Worm (Caenorhabditis elegans) whole organism, mixed stage, embryonic: ENCODE measurements around the gene oac-40.

ENCODE experiments used
- bed-3 ChIP-seq: fragments of 200-800 bp; sonication (Bioruptor generic); optimal IDR thresholded peaks from 3 replicates; lab custom pipeline; 2018; ENCODE audit warnings: mild to moderate bottlenecking, missing genetic modification characterization, moderate library complexity, missing compliant biosample characterization
- lsy-2 ChIP-seq: fragments of 150-350 bp; optimal IDR thresholded peaks from 2 replicates; lab custom pipeline; 2014; ENCODE audit warnings: missing biosample characterization, missing genetic modification characterization
- nhr-76 ChIP-seq: sonication (generic microtip); optimal IDR thresholded peaks from 2 replicates; lab custom pipeline; 2017; ENCODE audit warnings: missing biosample characterization, missing genetic modification characterization
- snpc-4 ChIP-seq: fragments of 150-350 bp; optimal IDR thresholded peaks from 2 replicates; lab custom pipeline; 2014; ENCODE audit warnings: missing biosample characterization, missing genetic modification characterization
- sptf-1 ChIP-seq: sonication (generic microtip); optimal IDR thresholded peaks from 2 replicates; lab custom pipeline; 2017; ENCODE audit warnings: mild to moderate bottlenecking, missing genetic modification characterization, moderate library complexity, missing compliant biosample characterization
- tbx-8 ChIP-seq: fragments of 200-800 bp; sonication (Bioruptor generic); optimal IDR thresholded peaks from 2 replicates; lab custom pipeline; 2018; ENCODE audit warnings: mild to moderate bottlenecking, missing genetic modification characterization, moderate library complexity, missing compliant biosample characterization
- unc-62 ChIP-seq: fragments of 150-350 bp; optimal IDR thresholded peaks from 2 replicates; lab custom pipeline; 2014; ENCODE audit warnings: missing biosample characterization, missing genetic modification reagents, missing genetic modification characterization

DNA sequence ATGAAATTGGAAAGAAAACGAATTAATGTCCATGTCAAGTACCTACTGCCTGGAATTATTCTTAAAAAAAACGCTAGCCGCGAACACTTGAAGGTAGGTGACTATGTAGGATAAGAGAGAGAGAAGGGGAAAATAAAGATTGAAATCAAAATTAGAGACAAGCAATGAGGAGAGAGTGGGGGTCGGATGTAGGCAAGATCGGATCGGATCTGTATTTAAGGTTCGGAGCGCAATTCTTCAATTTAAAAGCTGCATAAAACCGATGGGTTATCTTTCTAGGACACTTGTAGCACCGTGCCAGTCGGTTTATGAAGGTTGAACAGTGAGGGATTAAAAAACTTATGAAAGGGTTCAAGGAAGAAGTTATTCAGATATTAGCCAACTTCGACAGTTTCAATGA is 46.6 kb downstream of the oac-40 start:
- no peak for TF ChIP-seq snpc-4 (tag; lab: Kevin White, UChicago)
- no peak for TF ChIP-seq tbx-8 (GFP tag; lab: Kevin White, UChicago)
- no peak for TF ChIP-seq sptf-1
- no peak for TF ChIP-seq unc-62 (GFP tag; lab: Kevin White, UChicago)
- no peak for TF ChIP-seq lsy-2 (tag; lab: Kevin White, UChicago)
- TF ChIP-seq bed-3 (GFP tag; lab: Kevin White, UChicago): no peak
- no peak for TF ChIP-seq nhr-76 (tag; lab: Kevin White, UChicago)
